Worm (Caenorhabditis elegans) whole organism, late embryonic: ENCODE results near the gene git-1.

ENCODE experiments used
- C08G9.2 ChIP-seq: sonication (generic microtip); optimal IDR thresholded peaks from 2 replicates; lab custom pipeline; 2016; ENCODE audit warnings: mild to moderate bottlenecking, missing genetic modification characterization, moderate library complexity, missing compliant biosample characterization
- C38D4.7 ChIP-seq: fragments of 200-800 bp; sonication (Bioruptor generic); optimal IDR thresholded peaks from 2 replicates; lab custom pipeline; 2018; ENCODE audit warnings: mild to moderate bottlenecking, missing genetic modification characterization, moderate library complexity, missing compliant biosample characterization
- F13H6.1 ChIP-seq: sonication (generic microtip); optimal IDR thresholded peaks from 2 replicates; lab custom pipeline; 2016; ENCODE audit warnings: missing genetic modification characterization, missing compliant biosample characterization
- K09A11.1 ChIP-seq: sonication (generic microtip); optimal IDR thresholded peaks from 2 replicates; lab custom pipeline; 2017; ENCODE audit warnings: antibody characterized with exemption, mild to moderate bottlenecking, missing genetic modification characterization, missing compliant biosample characterization; ENCODE audit not compliant: insufficient read depth
- T23F11.4 ChIP-seq: fragments of 200-800 bp; sonication (Bioruptor generic); optimal IDR thresholded peaks from 2 replicates; lab custom pipeline; 2018; ENCODE audit warnings: mild to moderate bottlenecking, missing genetic modification characterization, missing compliant biosample characterization
- Y22D7AL.16 ChIP-seq: sonication (generic microtip); optimal IDR thresholded peaks from 2 replicates; lab custom pipeline; 2016; ENCODE audit warnings: missing genetic modification characterization, missing compliant biosample characterization
- ahr-1 ChIP-seq: sonication (generic microtip); optimal IDR thresholded peaks from 2 replicates; lab custom pipeline; 2016; ENCODE audit warnings: missing genetic modification characterization, missing compliant biosample characterization
- ama-1 ChIP-seq: fragments of 150-350 bp; optimal IDR thresholded peaks from 2 replicates; lab custom pipeline; 2014
- ceh-18 ChIP-seq: sonication (generic microtip); optimal IDR thresholded peaks from 2 replicates; lab custom pipeline; 2016; ENCODE audit warnings: missing genetic modification characterization, missing compliant biosample characterization
- ceh-2 ChIP-seq: sonication (generic microtip); optimal IDR thresholded peaks from 2 replicates; lab custom pipeline; 2016; ENCODE audit warnings: missing genotype, missing genetic modification characterization, missing compliant biosample characterization
- ceh-22 ChIP-seq: sonication (generic microtip); optimal IDR thresholded peaks from 2 replicates; lab custom pipeline; 2017; ENCODE audit warnings: missing biosample characterization, missing genetic modification characterization
- ceh-24 ChIP-seq: sonication (generic microtip); optimal IDR thresholded peaks from 2 replicates; lab custom pipeline; 2016; ENCODE audit warnings: mild to moderate bottlenecking, missing genetic modification characterization, missing compliant biosample characterization
- ceh-30 ChIP-seq: fragments of 150-350 bp; optimal IDR thresholded peaks from 2 replicates; lab custom pipeline; 2014; ENCODE audit warnings: missing biosample characterization, missing genetic modification characterization
- ceh-31 ChIP-seq: sonication (generic microtip); optimal IDR thresholded peaks from 2 replicates; lab custom pipeline; 2016; ENCODE audit warnings: missing genetic modification characterization, missing compliant biosample characterization
- ceh-34 ChIP-seq: sonication (generic microtip); optimal IDR thresholded peaks from 2 replicates; lab custom pipeline; 2016; ENCODE audit warnings: mild to moderate bottlenecking, missing genetic modification characterization, missing compliant biosample characterization
- ceh-45 ChIP-seq: fragments of 200-800 bp; sonication (Bioruptor generic); IDR thresholded peaks from 2 replicates; pipeline ENCODE4 v1.3.6; 2022; ENCODE audit warnings: missing genetic modification reagents, missing genetic modification characterization, missing compliant biosample characterization
- ceh-48 ChIP-seq: sonication (generic microtip); optimal IDR thresholded peaks from 2 replicates; lab custom pipeline; 2016; ENCODE audit warnings: missing genetic modification characterization, inconsistent platforms, missing compliant biosample characterization
- ceh-6 ChIP-seq: fragments of 200-800 bp; sonication (Bioruptor generic); optimal IDR thresholded peaks from 2 replicates; lab custom pipeline; 2018; ENCODE audit warnings: mild to moderate bottlenecking, missing genetic modification characterization, missing compliant biosample characterization
- dmd-4 ChIP-seq: sonication (generic microtip); optimal IDR thresholded peaks from 2 replicates; lab custom pipeline; 2016; ENCODE audit warnings: borderline replicate concordance, missing genetic modification characterization, missing compliant biosample characterization
- dve-1 ChIP-seq: sonication (generic microtip); optimal IDR thresholded peaks from 2 replicates; lab custom pipeline; 2017; ENCODE audit warnings: antibody characterized with exemption, mild to moderate bottlenecking, missing genetic modification characterization, missing compliant biosample characterization
- elt-2 ChIP-seq: sonication (generic microtip); optimal IDR thresholded peaks from 2 replicates; lab custom pipeline; 2016; ENCODE audit warnings: missing genetic modification reagents, missing genetic modification characterization, missing compliant biosample characterization
- elt-4 ChIP-seq: sonication (generic microtip); optimal IDR thresholded peaks from 2 replicates; lab custom pipeline; 2016; ENCODE audit warnings: missing genetic modification characterization, missing compliant biosample characterization
- eyg-1 ChIP-seq: sonication (generic microtip); optimal IDR thresholded peaks from 2 replicates; lab custom pipeline; 2016; ENCODE audit warnings: missing genotype, missing genetic modification characterization, missing compliant biosample characterization
- fax-1 ChIP-seq: sonication (generic microtip); optimal IDR thresholded peaks from 2 replicates; lab custom pipeline; 2016; ENCODE audit warnings: missing genotype, missing genetic modification characterization, missing compliant biosample characterization
- fkh-10 ChIP-seq: fragments of 150-350 bp; optimal IDR thresholded peaks from 2 replicates; lab custom pipeline; 2014; ENCODE audit warnings: missing biosample characterization, missing genetic modification reagents, missing genetic modification characterization
- gmeb-2 ChIP-seq: sonication (generic microtip); optimal IDR thresholded peaks from 2 replicates; lab custom pipeline; 2016; ENCODE audit warnings: missing genetic modification characterization, inconsistent platforms, missing compliant biosample characterization
- hlh-15 ChIP-seq: sonication (generic microtip); optimal IDR thresholded peaks from 2 replicates; lab custom pipeline; 2016; ENCODE audit warnings: missing genetic modification characterization, missing compliant biosample characterization
- hlh-30 ChIP-seq: sonication (generic microtip); optimal IDR thresholded peaks from 2 replicates; lab custom pipeline; 2017; ENCODE audit warnings: antibody characterized with exemption, missing genetic modification characterization, missing compliant biosample characterization; ENCODE audit not compliant: insufficient read depth
- lim-6 ChIP-seq: sonication (generic microtip); optimal IDR thresholded peaks from 2 replicates; lab custom pipeline; 2016; ENCODE audit warnings: missing genetic modification characterization, missing compliant biosample characterization
- lin-11 ChIP-seq: fragments of 200-800 bp; sonication (Bioruptor generic); optimal IDR thresholded peaks from 2 replicates; lab custom pipeline; 2018; ENCODE audit warnings: mild to moderate bottlenecking, missing genetic modification characterization, missing compliant biosample characterization
- mec-3 ChIP-seq: sonication (generic microtip); optimal IDR thresholded peaks from 2 replicates; lab custom pipeline; 2016; ENCODE audit warnings: borderline replicate concordance, missing genetic modification characterization, missing compliant biosample characterization
- nhr-11 ChIP-seq: fragments of 150-350 bp; optimal IDR thresholded peaks from 2 replicates; lab custom pipeline; 2014; ENCODE audit warnings: missing biosample characterization, missing genetic modification characterization
- nhr-232 ChIP-seq: sonication (generic microtip); optimal IDR thresholded peaks from 2 replicates; lab custom pipeline; 2016; ENCODE audit warnings: missing genetic modification characterization, missing compliant biosample characterization
- npax-4 ChIP-seq: sonication (generic microtip); optimal IDR thresholded peaks from 2 replicates; lab custom pipeline; 2016; ENCODE audit warnings: missing genetic modification characterization, missing compliant biosample characterization
- odd-2 ChIP-seq: sonication (generic microtip); optimal IDR thresholded peaks from 2 replicates; lab custom pipeline; 2017; ENCODE audit warnings: antibody characterized with exemption, mild to moderate bottlenecking, missing genetic modification characterization, missing compliant biosample characterization
- pag-3 ChIP-seq: sonication (generic microtip); optimal IDR thresholded peaks from 2 replicates; lab custom pipeline; 2016; ENCODE audit warnings: missing compliant biosample characterization, missing genetic modification characterization, borderline replicate concordance
- pat-9 ChIP-seq: fragments of 200-800 bp; sonication (Bioruptor generic); optimal IDR thresholded peaks from 2 replicates; lab custom pipeline; 2018; ENCODE audit warnings: mild to moderate bottlenecking, missing genetic modification characterization, moderate library complexity, missing compliant biosample characterization
- pax-1 ChIP-seq: fragments of 150-350 bp; optimal IDR thresholded peaks from 2 replicates; lab custom pipeline; 2014; ENCODE audit warnings: missing biosample characterization, missing genetic modification characterization
- pha-4 ChIP-seq: fragments of 150-350 bp; optimal IDR thresholded peaks from 2 replicates; lab custom pipeline; 2018; ENCODE audit warnings: missing biosample characterization, missing genetic modification reagents, missing genetic modification characterization
- pqm-1 ChIP-seq: sonication (generic microtip); optimal IDR thresholded peaks from 2 replicates; lab custom pipeline; 2016; ENCODE audit warnings: missing genetic modification characterization, missing compliant biosample characterization
- pros-1 ChIP-seq: fragments of 150-350 bp; optimal IDR thresholded peaks from 2 replicates; lab custom pipeline; 2014; ENCODE audit warnings: missing biosample characterization, missing genetic modification reagents, missing genetic modification characterization
- ref-2 ChIP-seq: sonication (generic microtip); optimal IDR thresholded peaks from 2 replicates; lab custom pipeline; 2016; ENCODE audit warnings: missing genetic modification characterization, missing compliant biosample characterization
- rnt-1 ChIP-seq: sonication (generic microtip); optimal IDR thresholded peaks from 2 replicates; lab custom pipeline; 2016; ENCODE audit warnings: missing genetic modification characterization, missing compliant biosample characterization
- sox-4 ChIP-seq: sonication (generic microtip); optimal IDR thresholded peaks from 2 replicates; lab custom pipeline; 2017; ENCODE audit warnings: mild to moderate bottlenecking, missing genetic modification characterization, inconsistent platforms, missing compliant biosample characterization
- syd-9 ChIP-seq: sonication (generic microtip); optimal IDR thresholded peaks from 2 replicates; lab custom pipeline; 2016; ENCODE audit warnings: mild to moderate bottlenecking, missing genetic modification characterization, moderate library complexity, missing compliant biosample characterization
- ttx-3 ChIP-seq: sonication (generic microtip); optimal IDR thresholded peaks from 2 replicates; lab custom pipeline; 2016; ENCODE audit warnings: missing genetic modification reagents, missing genetic modification characterization, missing compliant biosample characterization
- unc-42 ChIP-seq: sonication (generic microtip); optimal IDR thresholded peaks from 2 replicates; lab custom pipeline; 2016; ENCODE audit warnings: missing genotype, missing genetic modification characterization, missing compliant biosample characterization
- unc-86 ChIP-seq: sonication (generic microtip); optimal IDR thresholded peaks from 2 replicates; lab custom pipeline; 2016; ENCODE audit warnings: missing genetic modification characterization, missing compliant biosample characterization
- zip-5 ChIP-seq: sonication (generic microtip); optimal IDR thresholded peaks from 2 replicates; lab custom pipeline; 2016; ENCODE audit warnings: missing genetic modification characterization, missing compliant biosample characterization
- ztf-16 ChIP-seq: sonication (generic microtip); optimal IDR thresholded peaks from 2 replicates; lab custom pipeline; 2017; ENCODE audit warnings: missing genetic modification characterization, missing compliant biosample characterization

Gene git-1

ce11 chrX:10566775-10567174, 42.1 kb downstream of the git-1 start:
- TF ChIP-seq ceh-34 (no peak), unc-42 (tag; lab: Kevin White, UChicago) (peak; percentile 72), C38D4.7 (GFP tag; lab: Kevin White, UChicago) (no peak)

DNA sequence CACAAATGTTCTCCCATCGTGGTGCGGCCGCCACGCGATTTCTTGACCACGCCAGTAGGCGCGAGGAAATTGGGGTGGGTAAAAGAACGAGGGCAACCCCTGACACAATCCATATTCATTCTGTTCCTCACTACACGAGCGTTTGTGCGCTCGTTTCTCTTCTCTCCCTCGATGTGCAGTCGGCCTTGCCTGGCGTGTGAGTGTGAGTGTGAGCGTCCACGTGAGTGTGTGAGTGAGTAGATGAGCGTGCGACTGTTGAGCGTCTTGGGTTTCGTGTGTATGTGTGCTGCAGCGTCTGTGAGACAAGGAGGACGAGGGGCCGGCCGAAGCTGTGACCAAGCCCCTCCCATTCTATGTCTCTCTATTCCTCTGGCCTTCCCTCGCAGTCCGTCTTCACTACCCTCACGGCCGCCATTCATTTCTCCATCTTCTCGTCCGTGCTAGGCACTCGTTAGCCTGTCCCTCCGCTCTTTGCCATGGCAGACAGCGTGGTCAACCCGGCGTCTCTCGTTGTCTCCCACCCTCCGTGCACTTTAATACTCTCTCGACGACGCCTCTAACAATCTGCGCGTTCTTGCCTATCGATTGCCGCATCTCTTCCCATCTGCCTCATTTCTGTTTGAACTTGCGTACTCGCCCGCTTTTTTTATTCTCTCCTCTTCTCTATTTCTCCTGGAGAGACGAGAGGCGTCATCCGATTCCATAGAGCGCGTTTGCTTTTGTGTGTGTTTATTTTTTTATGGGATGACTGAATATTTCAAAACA, 43.9 kb downstream of the git-1 start:
- TF ChIP-seq pqm-1 (tag; lab: Kevin White, UChicago): peak; percentile 60
- peak; percentile 96 for TF ChIP-seq ceh-48
- TF ChIP-seq dmd-4 (tag; lab: Kevin White, UChicago): no peak
- peak; percentile 20 for TF ChIP-seq K09A11.1
- TF ChIP-seq lim-6: peak; percentile 4
- no peak for TF ChIP-seq ama-1 (lab: Kevin White, UChicago)
- no peak for TF ChIP-seq pag-3
- TF ChIP-seq hlh-30 (tag; lab: Kevin White, UChicago): peak; percentile 96
- peak; percentile 86 for TF ChIP-seq unc-42 (tag; lab: Kevin White, UChicago)
- TF ChIP-seq elt-4: no peak
- TF ChIP-seq Y22D7AL.16 (tag; lab: Kevin White, UChicago): no peak
- no peak for TF ChIP-seq sox-4 (tag; lab: Kevin White, UChicago)
- peak; percentile 36 for TF ChIP-seq mec-3 (tag; lab: Kevin White, UChicago)
- TF ChIP-seq pros-1 (tag; lab: Kevin White, UChicago): peak; percentile 99
- TF ChIP-seq F13H6.1: peak; percentile 93
- TF ChIP-seq hlh-15: no peak
- peak; percentile 16 for TF ChIP-seq npax-4 (tag; lab: Kevin White, UChicago)
- TF ChIP-seq ceh-22 (tag; lab: Kevin White, UChicago): peak; percentile 49
- peak; percentile 7 for TF ChIP-seq unc-86 (tag; lab: Kevin White, UChicago)
- peak; percentile 79 for TF ChIP-seq ceh-30 (tag; lab: Kevin White, UChicago)
- peak; percentile 65 for TF ChIP-seq ttx-3 (tag; lab: Kevin White, UChicago)
- TF ChIP-seq T23F11.4 (GFP tag; lab: Kevin White, UChicago): no peak
- peak; percentile 51 for TF ChIP-seq ahr-1 (tag; lab: Kevin White, UChicago)
- TF ChIP-seq elt-2: peak; percentile 65
- no peak for TF ChIP-seq zip-5
- peak; percentile 55 for TF ChIP-seq ceh-6
- peak; percentile 60 for TF ChIP-seq nhr-232
- peak; percentile 30 for TF ChIP-seq fkh-10 (GFP tag; lab: Kevin White, UChicago)
- TF ChIP-seq ztf-16: peak; percentile 67
- TF ChIP-seq ceh-31 (tag; lab: Kevin White, UChicago): peak; percentile 97
- no peak for TF ChIP-seq nhr-11 (tag; lab: Kevin White, UChicago)
- peak; percentile 99 for TF ChIP-seq ceh-34
- peak; percentile 63 for TF ChIP-seq eyg-1 (tag; lab: Kevin White, UChicago)
- TF ChIP-seq fax-1: peak; percentile 35
- TF ChIP-seq pha-4 (tag; lab: Kevin White, UChicago): no peak
- TF ChIP-seq ref-2 (tag; lab: Kevin White, UChicago): peak; percentile 95
- TF ChIP-seq pat-9 (tag; lab: Kevin White, UChicago): no peak
- TF ChIP-seq gmeb-2: no peak
- peak; percentile 85 for TF ChIP-seq syd-9
- TF ChIP-seq ceh-45 (GFP tag; lab: Robert Waterston, UW): no peak
- TF ChIP-seq lin-11 (tag; lab: Kevin White, UChicago): no peak
- TF ChIP-seq C08G9.2 (tag; lab: Kevin White, UChicago): peak; percentile 56
- TF ChIP-seq dve-1 (tag; lab: Kevin White, UChicago): peak; percentile 50
- peak; percentile 57 for TF ChIP-seq pax-1 (tag; lab: Kevin White, UChicago)
- peak; percentile 98 for TF ChIP-seq ceh-18 (tag; lab: Kevin White, UChicago)
- no peak for TF ChIP-seq odd-2 (tag; lab: Kevin White, UChicago)
- TF ChIP-seq rnt-1 (tag; lab: Kevin White, UChicago): peak; percentile 93
- TF ChIP-seq ceh-24 (tag; lab: Kevin White, UChicago): no peak
- TF ChIP-seq ceh-2: peak; percentile 73
